Fruit fly (Drosophila melanogaster) S2 (cell line): ENCODE measurements around the gene CG5265.

ENCODE experiments used
- CG8478 ChIP-seq: fragments of >200 bp; optimal IDR thresholded peaks from 2 replicates; lab custom pipeline; 2018
- CTCF ChIP-seq, 2 experiments: fragments of >200 bp; optimal IDR thresholded peaks; 2 replicates each; lab custom pipeline; 2018

dm6 chr3R:17125339-17126044, 13.3 kb upstream of the CG5265 start, which contains the start of gene cher:
- TF ChIP-seq CTCF (optimal IDR thresholded peaks at IDR 0.05; lab: Kevin White, UChicago) (no peak), CG8478 (lab: Kevin White, UChicago) (no peak)
